Worm (Caenorhabditis elegans) whole organism, young adult: ENCODE measurements around the gene ZK1098.3.

Experiments
- C17E4.6 ChIP-seq: fragments of 200-800 bp; sonication (Bioruptor generic); IDR thresholded peaks from 2 replicates; pipeline ENCODE4 v1.3.6; 2022; ENCODE audit warnings: missing genetic modification reagents, missing genetic modification characterization, missing compliant biosample characterization
- F23B12.7 ChIP-seq: sonication (generic microtip); optimal IDR thresholded peaks from 2 replicates; lab custom pipeline; 2017; ENCODE audit warnings: missing genetic modification characterization, mild to moderate bottlenecking, missing compliant biosample characterization, antibody characterized with exemption, moderate library complexity; ENCODE audit not compliant: insufficient read depth
- F33H1.4 ChIP-seq: fragments of 200-800 bp; sonication (Bioruptor generic); IDR thresholded peaks from 2 replicates; pipeline ENCODE4 v1.3.6; 2022; ENCODE audit warnings: missing genetic modification reagents, missing genetic modification characterization, missing compliant biosample characterization
- F57A8.1 ChIP-seq: fragments of 200-800 bp; sonication (Bioruptor generic); optimal IDR thresholded peaks from 2 replicates; lab custom pipeline; 2018; ENCODE audit warnings: mild to moderate bottlenecking, missing genetic modification characterization, moderate library complexity, missing compliant biosample characterization
- T26A5.8 ChIP-seq: sonication (generic microtip); optimal IDR thresholded peaks from 2 replicates; lab custom pipeline; 2016; ENCODE audit warnings: missing genetic modification characterization, missing compliant biosample characterization
- ama-1 ChIP-seq, 3 experiments: fragments of 150-350 bp in 1 of 3; sonication (generic microtip) in 2 of 3; optimal IDR thresholded peaks; 2 replicates each; lab custom pipeline; 2014 to 2018; ENCODE audit warnings: missing biosample characterization in 2 of 3, missing genetic modification characterization in 2 of 3, missing genetic modification reagents in 2 of 3
- attf-3 ChIP-seq: fragments of 200-800 bp; sonication (Bioruptor generic); conservative IDR thresholded peaks from 2 replicates; pipeline ENCODE4 v1.3.6; 2022; ENCODE audit warnings: missing genetic modification reagents, missing genetic modification characterization, missing compliant biosample characterization
- attf-5 ChIP-seq: fragments of 200-800 bp; sonication (Bioruptor generic); optimal IDR thresholded peaks from 2 replicates; lab custom pipeline; 2018; ENCODE audit warnings: mild to moderate bottlenecking, missing genetic modification characterization, missing compliant biosample characterization
- ccch-3 ChIP-seq: fragments of 200-800 bp; sonication (Bioruptor generic); optimal IDR thresholded peaks from 2 replicates; lab custom pipeline; 2018; ENCODE audit warnings: mild to moderate bottlenecking, missing genetic modification characterization, missing compliant biosample characterization
- ceh-100 ChIP-seq: fragments of 200-800 bp; sonication (Bioruptor generic); IDR thresholded peaks from 2 replicates; pipeline ENCODE4 v1.3.6; 2022; ENCODE audit warnings: missing genetic modification reagents, missing genetic modification characterization, missing compliant biosample characterization
- ceh-91 ChIP-seq: fragments of 200-800 bp; sonication (Bioruptor generic); IDR thresholded peaks from 2 replicates; pipeline ENCODE4 v1.3.6; 2022; ENCODE audit warnings: missing genetic modification reagents, missing genetic modification characterization, missing compliant biosample characterization
- die-1 ChIP-seq: sonication (generic microtip); optimal IDR thresholded peaks from 2 replicates; lab custom pipeline; 2016; ENCODE audit warnings: missing genotype, mild to moderate bottlenecking, missing genetic modification characterization, missing compliant biosample characterization
- dox-1 ChIP-seq: fragments of 200-800 bp; sonication (Bioruptor generic); IDR thresholded peaks from 2 replicates; pipeline ENCODE4 v1.3.6; 2022; ENCODE audit warnings: missing genetic modification reagents, missing genetic modification characterization, missing compliant biosample characterization
- egl-44 ChIP-seq: fragments of 200-800 bp; sonication (Bioruptor generic); IDR thresholded peaks from 2 replicates; pipeline ENCODE4 v1.3.6; 2022; ENCODE audit warnings: missing genetic modification reagents, missing genetic modification characterization, missing compliant biosample characterization
- egrh-3 ChIP-seq: fragments of 200-800 bp; sonication (Bioruptor generic); IDR thresholded peaks from 2 replicates; pipeline ENCODE4 v1.3.6; 2022; ENCODE audit warnings: missing genetic modification reagents, missing genetic modification characterization, missing compliant biosample characterization
- fkh-3 ChIP-seq: sonication (generic microtip); optimal IDR thresholded peaks from 2 replicates; lab custom pipeline; 2016; ENCODE audit warnings: mild to moderate bottlenecking, missing genetic modification characterization, missing compliant biosample characterization
- hmg-1.2 ChIP-seq: fragments of 200-800 bp; sonication (Bioruptor generic); IDR thresholded peaks from 2 replicates; pipeline ENCODE4 v1.3.6; 2022; ENCODE audit warnings: missing genetic modification reagents, missing genetic modification characterization, missing compliant biosample characterization
- hsf-1 ChIP-seq: fragments of 200-800 bp; sonication (Bioruptor generic); IDR thresholded peaks from 2 replicates; pipeline ENCODE4 v1.3.6; 2022; ENCODE audit warnings: missing genetic modification reagents, missing genetic modification characterization, missing compliant biosample characterization
- let-607 ChIP-seq, 2 experiments: fragments of 200-800 bp in 1 of 2; sonication (Bioruptor generic) in 1 of 2; sonication (generic microtip) in 1 of 2; optimal IDR thresholded peaks; 2 replicates each; lab custom pipeline; 2016 to 2018; ENCODE audit warnings: mild to moderate bottlenecking in 2 of 2, missing compliant biosample characterization in 2 of 2, missing genetic modification characterization in 2 of 2, moderate library complexity in 2 of 2, missing genotype in 1 of 2
- lin-35 ChIP-seq, 3 experiments: fragments of 150-350 bp in 2 of 3; sonication (generic microtip) in 1 of 3; optimal IDR thresholded peaks; 2 replicates each; lab custom pipeline; 2014 to 2018; ENCODE audit warnings: missing biosample characterization in 3 of 3, missing genetic modification characterization in 3 of 3, missing genetic modification reagents in 3 of 3
- madf-6 ChIP-seq: fragments of 200-800 bp; sonication (Bioruptor generic); IDR thresholded peaks from 2 replicates; pipeline ENCODE4 v1.3.6; 2022; ENCODE audit warnings: missing genetic modification reagents, missing genetic modification characterization, missing compliant biosample characterization
- mxl-1 ChIP-seq: sonication (generic microtip); optimal IDR thresholded peaks from 2 replicates; lab custom pipeline; 2016; ENCODE audit warnings: missing genetic modification characterization, missing compliant biosample characterization
- nfya-1 ChIP-seq: sonication (generic microtip); optimal IDR thresholded peaks from 2 replicates; lab custom pipeline; 2017; ENCODE audit warnings: antibody characterized with exemption, missing compliant biosample characterization, missing genetic modification characterization, borderline replicate concordance; ENCODE audit not compliant: insufficient read depth
- nhr-80 ChIP-seq: sonication (generic microtip); optimal IDR thresholded peaks from 2 replicates; lab custom pipeline; 2016; ENCODE audit warnings: missing genetic modification characterization, missing compliant biosample characterization
- pbrm-1 ChIP-seq: fragments of 200-800 bp; sonication (Bioruptor generic); IDR thresholded peaks from 2 replicates; pipeline ENCODE4 v1.3.6; 2022; ENCODE audit warnings: missing genetic modification reagents, missing genetic modification characterization, missing compliant biosample characterization
- rpc-1 ChIP-seq, 2 experiments: fragments of 150-350 bp in 1 of 2; sonication (generic microtip) in 1 of 2; optimal IDR thresholded peaks; 2 replicates each; lab custom pipeline; 2014 to 2018; ENCODE audit warnings: missing biosample characterization in 1 of 2, missing genetic modification characterization in 1 of 2, missing genetic modification reagents in 1 of 2, missing genotype in 1 of 2
- tbp1 ChIP-seq: fragments of 200-800 bp; sonication (Bioruptor generic); optimal IDR thresholded peaks from 2 replicates; lab custom pipeline; 2018; ENCODE audit warnings: mild to moderate bottlenecking, missing genetic modification characterization, missing compliant biosample characterization
- zfh-2 ChIP-seq: fragments of 200-800 bp; sonication (Bioruptor generic); conservative IDR thresholded peaks from 2 replicates; pipeline ENCODE4 v1.3.6; 2022; ENCODE audit warnings: missing genetic modification reagents, missing genetic modification characterization, missing compliant biosample characterization
- ztf-18 ChIP-seq: sonication (generic microtip); optimal IDR thresholded peaks from 2 replicates; lab custom pipeline; 2016; ENCODE audit warnings: missing genotype, mild to moderate bottlenecking, missing genetic modification characterization, missing compliant biosample characterization

Gene ZK1098.3

DNA sequence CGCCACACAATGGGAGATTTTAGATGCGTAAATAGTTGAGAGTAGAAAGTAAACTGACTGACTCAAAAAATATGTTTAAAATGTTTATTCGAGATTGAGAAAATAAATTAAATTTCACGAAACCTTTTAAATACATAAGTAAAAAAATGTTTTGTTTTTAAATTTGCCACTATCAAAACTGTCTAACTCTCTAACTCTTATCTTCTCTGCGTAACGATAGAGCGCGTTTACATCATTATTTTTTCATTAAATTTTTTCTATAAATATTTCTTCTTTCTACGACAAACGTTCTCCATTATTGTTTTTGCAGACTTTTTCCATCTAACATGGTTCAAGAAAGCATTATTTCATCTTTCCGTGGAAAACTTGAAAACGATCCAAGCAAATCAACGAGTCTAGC is 4.3 kb upstream of the ZK1098.3 start, which contains the start of gene eif-2Balpha (continued):
- TF ChIP-seq attf-3 (GFP tag; lab: Robert Waterston, UW): no peak
- TF ChIP-seq egrh-3 (GFP tag; lab: Robert Waterston, UW): no peak
- TF ChIP-seq C17E4.6 (GFP tag; lab: Robert Waterston, UW): no peak
- no peak for TF ChIP-seq ceh-100 (GFP tag; lab: Robert Waterston, UW)
- TF ChIP-seq zfh-2 (GFP tag; lab: Robert Waterston, UW): no peak
- peak; percentile 51; the same call in 1 of the 2 replicates for TF ChIP-seq hmg-1.2
- no peak for TF ChIP-seq nhr-80 (tag; lab: Kevin White, UChicago)
- TF ChIP-seq let-607 (tag; optimal IDR thresholded peaks at IDR 0.05; lab: Kevin White, UChicago): no peak
- TF ChIP-seq fkh-3: no peak
- no peak for TF ChIP-seq mxl-1
- no peak for TF ChIP-seq F57A8.1
- no peak for TF ChIP-seq nfya-1
- no peak for TF ChIP-seq rpc-1 (optimal IDR thresholded peaks at IDR 0.05; lab: Kevin White, UChicago)
- no peak for TF ChIP-seq rpc-1 (tag; optimal IDR thresholded peaks at IDR 0.05; lab: Kevin White, UChicago)
- no peak for TF ChIP-seq ama-1 (optimal IDR thresholded peaks at IDR 0.05; lab: Kevin White, UChicago)
- no peak for TF ChIP-seq ama-1 (GFP tag; optimal IDR thresholded peaks at IDR 0.05; lab: Kevin White, UChicago)
- no peak for TF ChIP-seq ceh-91 (GFP tag; lab: Robert Waterston, UW)

DNA sequence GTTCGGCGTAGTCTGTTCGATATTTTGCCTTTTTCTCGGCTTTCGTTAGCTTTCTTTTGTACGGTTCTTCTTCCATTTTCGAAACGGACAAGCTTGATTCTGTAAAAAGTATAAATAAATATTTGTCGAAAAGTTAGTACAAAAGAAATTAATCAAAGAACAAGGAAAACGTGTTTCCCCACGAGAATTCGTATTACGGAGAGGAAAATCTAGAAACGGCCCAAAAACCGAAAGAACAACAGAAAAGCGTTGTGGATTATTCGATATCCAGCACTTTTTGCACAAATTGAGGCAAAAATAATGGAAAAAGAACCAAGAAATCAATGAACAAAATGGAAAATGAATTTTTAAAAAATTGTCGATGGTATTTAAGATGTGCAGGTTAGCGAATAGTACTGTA is 3.8 kb upstream of the ZK1098.3 start, which contains the start of gene mut-7:
Gene mut-7 (minus strand): TSS at position 101 of the 400 bp plus-strand sequence.
- TF ChIP-seq madf-6 (GFP tag; lab: Robert Waterston, UW) (peak; percentile 37; the same call in 1 of the 2 replicates), ccch-3 (GFP tag; lab: Kevin White, UChicago) (no peak)

DNA sequence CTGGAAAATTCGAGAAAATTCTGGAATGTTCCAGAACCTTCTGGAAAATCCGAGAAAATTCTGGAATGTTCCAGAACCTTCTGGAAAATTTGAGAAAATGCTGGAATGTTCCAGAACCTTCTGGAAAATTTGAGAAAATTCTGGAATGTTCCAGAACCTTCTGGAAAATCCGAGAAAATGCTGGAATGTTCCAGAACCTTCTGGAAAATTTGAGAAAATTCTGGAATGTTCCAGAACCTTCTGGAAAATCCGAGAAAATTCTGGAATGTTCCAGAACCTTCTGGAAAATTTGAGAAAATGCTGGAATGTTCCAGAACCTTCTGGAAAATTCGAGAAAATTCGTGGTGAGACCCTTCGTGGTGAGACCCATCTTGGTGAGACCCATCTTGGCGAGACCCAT is 4.3 kb downstream of the ZK1098.3 start:
- TF ChIP-seq dox-1 (GFP tag; lab: Robert Waterston, UW) (0 out of 2 replicates have a peak, but pooled peaks have one; percentile 29), madf-6 (GFP tag; lab: Robert Waterston, UW) (peak; percentile 19; the same call in 1 of the 2 replicates), hsf-1 (GFP tag; lab: Robert Waterston, UW) (peak; percentile 96), F33H1.4 (GFP tag; lab: Robert Waterston, UW) (peak; percentile 52), egrh-3 (GFP tag; lab: Robert Waterston, UW) (0 out of 2 replicates have a peak, but pooled peaks have one; percentile 27), pbrm-1 (peak; percentile 17; the same call in 1 of the 2 replicates)
- TF ChIP-seq, all 124 proteins: peak for 6; not testable (repeated sequence) for 118

DNA sequence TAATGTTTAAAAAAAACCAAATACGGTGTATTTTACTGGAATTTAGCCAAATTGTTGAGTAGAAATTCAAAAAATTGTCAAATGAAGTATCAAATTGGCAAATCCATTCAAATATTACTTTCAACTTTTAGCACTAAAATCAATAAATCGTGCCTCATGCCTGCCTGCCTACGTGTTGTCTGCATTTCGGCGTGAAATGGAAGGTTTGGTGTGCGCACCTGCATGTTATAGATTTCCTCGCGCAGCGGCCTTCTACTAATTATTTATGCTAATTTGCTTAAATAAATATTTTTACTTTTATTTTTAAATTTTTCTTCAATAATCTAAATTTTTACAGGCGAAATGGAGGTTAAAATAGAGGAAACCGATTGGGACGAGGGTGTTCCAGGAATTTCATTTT is 9.7 kb downstream of the ZK1098.3 start, which contains the start of gene ZK1098.2:
Gene ZK1098.2 (plus strand): TSS at position 336 of the 400 bp plus-strand sequence.
- TF ChIP-seq T26A5.8 (tag; lab: Kevin White, UChicago): no peak
- no peak for TF ChIP-seq C17E4.6 (GFP tag; lab: Robert Waterston, UW)
- peak; percentile 61 for TF ChIP-seq attf-5 (GFP tag; lab: Kevin White, UChicago)
- peak; percentile 77 to 92 for TF ChIP-seq let-607 (tag; optimal IDR thresholded peaks at IDR 0.05; lab: Kevin White, UChicago)
- TF ChIP-seq lin-35 (GFP tag; optimal IDR thresholded peaks at IDR 0.05; lab: Kevin White, UChicago): peak in 1 of 3 experiments; percentile 49
- 0 out of 2 replicates have a peak, but pooled peaks have one; percentile 13 for TF ChIP-seq egl-44 (GFP tag; lab: Robert Waterston, UW)
- no peak for TF ChIP-seq tbp1
- peak; percentile 20 for TF ChIP-seq ztf-18 (tag; lab: Kevin White, UChicago)
- TF ChIP-seq F23B12.7 (tag; lab: Kevin White, UChicago): peak; percentile 64
- TF ChIP-seq, all 124 proteins: peak for 6

DNA sequence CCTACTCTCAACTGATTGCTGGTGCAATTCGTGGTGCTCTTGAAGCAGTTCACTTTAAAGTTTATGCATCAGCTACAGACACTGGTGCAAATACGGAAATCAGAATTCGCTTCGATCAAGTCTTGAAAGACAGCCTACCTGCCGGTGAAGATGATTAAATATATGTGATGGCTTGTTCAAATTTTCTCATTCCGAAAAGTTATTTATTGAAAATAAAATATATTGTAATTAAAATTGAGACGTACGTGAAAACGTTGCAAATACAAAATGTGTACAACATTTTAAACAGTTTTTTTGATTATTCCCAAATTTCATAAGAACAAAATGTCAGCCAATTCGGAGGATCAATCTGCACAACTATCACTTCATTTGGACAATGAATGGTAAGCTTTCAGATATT is 11.7 kb downstream of the ZK1098.3 start, which contains the start of gene ZK1098.6:
Gene ZK1098.6 (plus strand): TSS at position 301 of the 400 bp plus-strand sequence.
- no peak for TF ChIP-seq die-1 (tag; lab: Kevin White, UChicago)
- no peak for TF ChIP-seq nhr-80 (tag; lab: Kevin White, UChicago)
